Fruit fly (Drosophila melanogaster) whole organism, embryonic: ENCODE measurements around the gene Blm.

Experiments
- CG10543 ChIP-seq: fragments of 200-800 bp; sonication (Bioruptor generic); optimal IDR thresholded peaks from 3 replicates; lab custom pipeline; 2017; ENCODE audit warnings: missing biosample characterization, mild to moderate bottlenecking, missing genetic modification characterization, moderate library complexity
- CG11085 ChIP-seq: fragments of 200-800 bp; sonication (Bioruptor generic); IDR thresholded peaks from 2 replicates; pipeline ENCODE4 v1.3.6; 2022; ENCODE audit warnings: missing biosample characterization, missing genetic modification characterization
- CG11695 ChIP-seq: fragments of 200-800 bp; sonication (Bioruptor generic); IDR thresholded peaks from 3 replicates; pipeline ENCODE4 v1.3.6; 2022; ENCODE audit warnings: missing biosample characterization, missing genetic modification characterization
- CG12071 ChIP-seq: fragments of 200-800 bp; sonication (Bioruptor generic); optimal IDR thresholded peaks from 3 replicates; lab custom pipeline; 2018; ENCODE audit warnings: missing biosample characterization, mild to moderate bottlenecking, missing genetic modification characterization
- CG12104 ChIP-seq: fragments of 200-800 bp; sonication (Bioruptor generic); optimal IDR thresholded peaks from 3 replicates; lab custom pipeline; 2016; ENCODE audit warnings: missing biosample characterization, missing genetic modification characterization
- CG12299 ChIP-seq: fragments of 200-800 bp; sonication (Bioruptor generic); optimal IDR thresholded peaks from 2 replicates; lab custom pipeline; 2018; ENCODE audit warnings: missing biosample characterization, mild to moderate bottlenecking, missing genetic modification characterization
- CG1233 ChIP-seq: fragments of 200-800 bp; sonication (Bioruptor generic); optimal IDR thresholded peaks from 4 replicates; lab custom pipeline; 2018; ENCODE audit warnings: missing biosample characterization, mild to moderate bottlenecking, missing genetic modification characterization
- CG13287 ChIP-seq: fragments of 200-800 bp; sonication (Bioruptor generic); IDR thresholded peaks from 2 replicates; pipeline ENCODE4 v1.3.6; 2022; ENCODE audit warnings: missing biosample characterization, missing genetic modification characterization; ENCODE audit not compliant: partially characterized antibody
- CG14710 ChIP-seq: fragments of 200-800 bp; sonication (Bioruptor generic); optimal IDR thresholded peaks from 3 replicates; lab custom pipeline; 2019; ENCODE audit warnings: missing biosample characterization, mild to moderate bottlenecking, missing genetic modification characterization, moderate library complexity
- CG14965 ChIP-seq: fragments of 200-800 bp; sonication (Bioruptor generic); optimal IDR thresholded peaks from 2 replicates; lab custom pipeline; 2016; ENCODE audit warnings: missing biosample characterization, missing genetic modification characterization, borderline replicate concordance
- CG17359 ChIP-seq: fragments of 200-800 bp; sonication (Bioruptor generic); optimal IDR thresholded peaks from 3 replicates; lab custom pipeline; 2018; ENCODE audit warnings: missing biosample characterization, mild to moderate bottlenecking, missing genetic modification characterization, moderate library complexity
- CG18011 ChIP-seq: fragments of 200-800 bp; sonication (Bioruptor generic); optimal IDR thresholded peaks from 2 replicates; lab custom pipeline; 2017; ENCODE audit warnings: missing biosample characterization, missing genetic modification characterization, mild to moderate bottlenecking, moderate library complexity, missing genotype
- CG3281 ChIP-seq: fragments of 200-800 bp; sonication (Bioruptor generic); optimal IDR thresholded peaks from 3 replicates; lab custom pipeline; 2017; ENCODE audit warnings: missing biosample characterization, mild to moderate bottlenecking, missing genetic modification characterization
- CG33213 ChIP-seq: fragments of 200-800 bp; sonication (Bioruptor generic); optimal IDR thresholded peaks from 3 replicates; lab custom pipeline; 2016; ENCODE audit warnings: missing biosample characterization, missing genetic modification characterization
- CG33557 ChIP-seq: fragments of 200-800 bp; sonication (Bioruptor generic); optimal IDR thresholded peaks from 2 replicates; lab custom pipeline; 2019; ENCODE audit warnings: missing biosample characterization, mild to moderate bottlenecking, missing genetic modification characterization, moderate library complexity
- CG34422 ChIP-seq: fragments of 200-800 bp; sonication (Bioruptor generic); IDR thresholded peaks from 3 replicates; pipeline ENCODE4 v1.3.6; 2022; ENCODE audit warnings: missing biosample characterization, missing genetic modification characterization
- CG4707 ChIP-seq: fragments of 200-800 bp; sonication (Bioruptor generic); optimal IDR thresholded peaks from 2 replicates; lab custom pipeline; 2018; ENCODE audit warnings: missing biosample characterization, mild to moderate bottlenecking, missing genetic modification characterization, moderate library complexity
- CG5953 ChIP-seq: fragments of 200-800 bp; sonication (Bioruptor generic); IDR thresholded peaks from 2 replicates; pipeline ENCODE4 v1.3.6; 2022; ENCODE audit warnings: missing biosample characterization, missing genetic modification characterization
- CG7745 ChIP-seq: fragments of 200-800 bp; sonication (Bioruptor generic); optimal IDR thresholded peaks from 2 replicates; lab custom pipeline; 2018; ENCODE audit warnings: missing biosample characterization, mild to moderate bottlenecking, missing genetic modification characterization, moderate library complexity
- CG7839 ChIP-seq: fragments of 200-800 bp; sonication (Bioruptor generic); optimal IDR thresholded peaks from 3 replicates; lab custom pipeline; 2018; ENCODE audit warnings: missing biosample characterization, mild to moderate bottlenecking, missing genetic modification characterization, moderate library complexity
- CkIIα-i1 ChIP-seq: fragments of 200-800 bp; sonication (Bioruptor generic); IDR thresholded peaks from 2 replicates; pipeline ENCODE4 v1.3.6; 2022; ENCODE audit warnings: missing biosample characterization, missing genetic modification characterization
- Dek ChIP-seq: fragments of 200-800 bp; sonication (Bioruptor generic); optimal IDR thresholded peaks from 3 replicates; lab custom pipeline; 2019; ENCODE audit warnings: missing biosample characterization, mild to moderate bottlenecking, missing genetic modification characterization, moderate library complexity
- Fer2 ChIP-seq: fragments of 200-800 bp; sonication (Bioruptor generic); optimal IDR thresholded peaks from 2 replicates; lab custom pipeline; 2018; ENCODE audit warnings: missing biosample characterization, mild to moderate bottlenecking, missing genetic modification characterization, moderate library complexity
- HHEX ChIP-seq: fragments of 200-800 bp; sonication (Bioruptor generic); optimal IDR thresholded peaks from 3 replicates; lab custom pipeline; 2017; ENCODE audit warnings: missing biosample characterization, mild to moderate bottlenecking, missing genetic modification characterization, missing genetic modification reagents
- Myb ChIP-seq: fragments of 200-800 bp; sonication (Bioruptor generic); optimal IDR thresholded peaks from 2 replicates; lab custom pipeline; 2016; ENCODE audit warnings: missing biosample characterization, missing genetic modification characterization
- Neu2 ChIP-seq: fragments of 200-800 bp; sonication (Bioruptor generic); optimal IDR thresholded peaks from 3 replicates; lab custom pipeline; 2016; ENCODE audit warnings: missing biosample characterization, missing genetic modification characterization, borderline replicate concordance
- Nf-YB ChIP-seq: fragments of 200-800 bp; sonication (Bioruptor generic); optimal IDR thresholded peaks from 3 replicates; lab custom pipeline; 2019; ENCODE audit warnings: missing biosample characterization, mild to moderate bottlenecking, missing genetic modification characterization, moderate library complexity
- NfI ChIP-seq: fragments of 200-800 bp; sonication (Bioruptor generic); optimal IDR thresholded peaks from 3 replicates; lab custom pipeline; 2018; ENCODE audit warnings: missing biosample characterization, mild to moderate bottlenecking, missing genetic modification characterization, moderate library complexity
- Tbp ChIP-seq: fragments of >200 bp; optimal IDR thresholded peaks from 2 replicates; lab custom pipeline; 2018; ENCODE audit warnings: missing biosample characterization, missing genetic modification characterization
- cas ChIP-seq: fragments of 200-800 bp; sonication (Bioruptor generic); IDR thresholded peaks from 2 replicates; pipeline ENCODE4 v1.3.6; 2022; ENCODE audit warnings: missing biosample characterization, missing genetic modification characterization
- croc ChIP-seq: fragments of 200-800 bp; sonication (Bioruptor generic); conservative IDR thresholded peaks from 3 replicates; pipeline ENCODE4 v1.3.6; 2022; ENCODE audit warnings: missing biosample characterization, missing genetic modification characterization
- fu2 ChIP-seq: fragments of 200-800 bp; sonication (Bioruptor generic); optimal IDR thresholded peaks from 2 replicates; lab custom pipeline; 2016; ENCODE audit warnings: missing biosample characterization, missing genetic modification characterization
- gce ChIP-seq: fragments of 200-800 bp; sonication (Bioruptor generic); IDR thresholded peaks from 3 replicates; pipeline ENCODE4 v1.3.6; 2022; ENCODE audit warnings: missing biosample characterization, missing genetic modification characterization
- gem ChIP-seq: fragments of 200-800 bp; sonication (Bioruptor generic); optimal IDR thresholded peaks from 2 replicates; lab custom pipeline; 2019; ENCODE audit warnings: missing biosample characterization, mild to moderate bottlenecking, missing genetic modification characterization, moderate library complexity
- hkb ChIP-seq, 2 experiments: fragments of 200-800 bp in 1 of 2; fragments of >200 bp in 1 of 2; sonication (Bioruptor generic) in 1 of 2; IDR thresholded peaks in 1 of 2; optimal IDR thresholded peaks in 1 of 2; 2 replicates each; pipeline versions ENCODE4 v1.3.6 to Lab custom; 2017 to 2022; ENCODE audit warnings: missing biosample characterization in 1 of 2, missing genetic modification characterization in 1 of 2
- ken ChIP-seq: fragments of 200-800 bp; sonication (Bioruptor generic); IDR thresholded peaks from 3 replicates; pipeline ENCODE4 v1.3.6; 2022; ENCODE audit warnings: missing biosample characterization, missing genetic modification characterization
- kni ChIP-seq: fragments of 200-800 bp; sonication (Bioruptor generic); optimal IDR thresholded peaks from 3 replicates; lab custom pipeline; 2017; ENCODE audit warnings: mild to moderate bottlenecking, missing biosample characterization, missing genetic modification reagents, missing genetic modification characterization
- lola ChIP-seq, 3 experiments: fragments of >200 bp in 2 of 3; fragments of 200-800 bp in 1 of 3; sonication (Bioruptor generic) in 1 of 3; optimal IDR thresholded peaks; 2 replicates each; lab custom pipeline; 2017 to 2019; ENCODE audit warnings: missing biosample characterization in 3 of 3, missing genetic modification characterization in 3 of 3, mild to moderate bottlenecking in 1 of 3, moderate library complexity in 1 of 3
- mirr ChIP-seq: fragments of 200-800 bp; sonication (Bioruptor generic); optimal IDR thresholded peaks from 3 replicates; lab custom pipeline; 2018; ENCODE audit warnings: missing biosample characterization, mild to moderate bottlenecking, missing genetic modification characterization
- oc ChIP-seq: fragments of 200-800 bp; sonication (Bioruptor generic); optimal IDR thresholded peaks from 2 replicates; lab custom pipeline; 2018; ENCODE audit warnings: missing biosample characterization, mild to moderate bottlenecking, missing genetic modification characterization, moderate library complexity
- otp ChIP-seq: fragments of 200-800 bp; sonication (Bioruptor generic); IDR thresholded peaks from 3 replicates; pipeline ENCODE4, ENCODE4 v1.3.6; 2022; ENCODE audit warnings: missing biosample characterization, missing genetic modification characterization
- pho ChIP-seq: fragments of 200-800 bp; sonication (Bioruptor generic); optimal IDR thresholded peaks from 2 replicates; lab custom pipeline; 2016; ENCODE audit warnings: missing biosample characterization, missing genetic modification characterization
- psq ChIP-seq: fragments of 200-800 bp; sonication (Bioruptor generic); optimal IDR thresholded peaks from 2 replicates; lab custom pipeline; 2017; ENCODE audit warnings: missing biosample characterization, missing genetic modification characterization
- ranshi ChIP-seq: fragments of 200-800 bp; sonication (Bioruptor generic); IDR thresholded peaks from 2 replicates; pipeline ENCODE4 v1.3.6; 2022; ENCODE audit warnings: missing biosample characterization, missing genetic modification characterization
- ttk ChIP-seq: fragments of 200-800 bp; sonication (Bioruptor generic); IDR thresholded peaks from 2 replicates; pipeline ENCODE4 v2.1.2; 2022; ENCODE audit warnings: missing biosample characterization, missing genetic modification characterization
- wek ChIP-seq: fragments of 200-800 bp; sonication (Bioruptor generic); optimal IDR thresholded peaks from 3 replicates; lab custom pipeline; 2018; ENCODE audit warnings: missing biosample characterization, mild to moderate bottlenecking, missing genetic modification characterization, moderate library complexity

The Blm gene

dm6 chr3R:11778012-11778865 is 36.7 kb upstream of the Blm start (continued):
- peak; percentile 81 for TF ChIP-seq CG33557 (GFP tag; lab: Kevin White, UChicago)
- peak; percentile 22 for TF ChIP-seq Dek
- peak; percentile 73 for TF ChIP-seq CG10543
- no peak for TF ChIP-seq hkb (optimal IDR thresholded peaks at IDR 0.05; lab: Kevin White, UChicago)
- no peak for TF ChIP-seq hkb (GFP tag; IDR thresholded peaks at IDR 0.05; lab: Robert Waterston, UW)
- TF ChIP-seq ranshi (GFP tag; lab: Robert Waterston, UW) = no peak
- peak; percentile 84; the same call in 2 of the 3 replicates for TF ChIP-seq CG34422 (GFP tag; lab: Robert Waterston, UW)
- TF ChIP-seq otp (GFP tag; lab: Robert Waterston, UW) = peak; percentile 51
- TF ChIP-seq pho (GFP tag; lab: Kevin White, UChicago) = peak; percentile 30
- no peak for TF ChIP-seq CkIIα-i1 (GFP tag; lab: Robert Waterston, UW)
- TF ChIP-seq CG11695 (GFP tag; lab: Robert Waterston, UW) = peak; percentile 37; the same call in 1 of the 3 replicates
- TF ChIP-seq CG14710 (tag; lab: Kevin White, UChicago) = peak; percentile 69
- no peak for TF ChIP-seq Tbp
- TF ChIP-seq lola (GFP tag; optimal IDR thresholded peaks at IDR 0.05; lab: Kevin White, UChicago) = peak in 2 of 3 experiments; percentile 5 to 87
- no peak for TF ChIP-seq Myb (GFP tag; lab: Kevin White, UChicago)
- no peak for TF ChIP-seq Fer2
- TF ChIP-seq NfI (GFP tag; lab: Kevin White, UChicago) = peak; percentile 48
- peak; percentile 79 for TF ChIP-seq gem (tag; lab: Kevin White, UChicago)
- peak; percentile 19 for TF ChIP-seq ttk (GFP tag; lab: Robert Waterston, UW)
- TF ChIP-seq CG4707 = peak; percentile 54
- TF ChIP-seq CG18011 (GFP tag; lab: Kevin White, UChicago) = peak; percentile 37
- peak; percentile 8 for TF ChIP-seq oc (tag; lab: Kevin White, UChicago)
- peak; percentile 8 for TF ChIP-seq CG12071
- TF ChIP-seq CG7839 (tag; lab: Kevin White, UChicago) = peak; percentile 68
- TF ChIP-seq psq = peak; percentile 6
- peak; percentile 43; the same call in 1 of the 3 replicates for TF ChIP-seq ken (GFP tag; lab: Robert Waterston, UW)
- TF ChIP-seq wek (GFP tag; lab: Kevin White, UChicago) = peak; percentile 8
- TF ChIP-seq CG7745 (tag; lab: Kevin White, UChicago) = peak; percentile 48
- peak; percentile 51; the same call in 1 of the 2 replicates for TF ChIP-seq CG5953
- TF ChIP-seq CG3281 (GFP tag; lab: Kevin White, UChicago) = peak; percentile 65
- TF ChIP-seq fu2 (GFP tag; lab: Kevin White, UChicago) = no peak
- TF ChIP-seq CG12299 (tag; lab: Kevin White, UChicago) = peak; percentile 11
- 0 out of 2 replicates have a peak, but pooled peaks have one; percentile 15 for TF ChIP-seq CG11085 (GFP tag; lab: Robert Waterston, UW)
- peak; percentile 32; the same call in 1 of the 2 replicates for TF ChIP-seq CG13287 (GFP tag; lab: Robert Waterston, UW)
- TF ChIP-seq gce (GFP tag; lab: Robert Waterston, UW) = peak; percentile 58; the same call in 1 of the 3 replicates
- no peak for TF ChIP-seq cas (GFP tag; lab: Robert Waterston, UW)
- TF ChIP-seq Neu2 (GFP tag; lab: Kevin White, UChicago) = no peak
- TF ChIP-seq CG1233 = peak; percentile 56
- TF ChIP-seq Nf-YB (GFP tag; lab: Kevin White, UChicago) = peak; percentile 45
- no peak; the same call in 2 of the 3 replicates for TF ChIP-seq croc (GFP tag; lab: Robert Waterston, UW)
- TF ChIP-seq CG17359 = peak; percentile 26
- TF ChIP-seq CG33213 (GFP tag; lab: Kevin White, UChicago) = peak; percentile 58
- peak; percentile 51 for TF ChIP-seq HHEX (GFP tag; lab: Kevin White, UChicago)
- TF ChIP-seq CG14965 (GFP tag; lab: Kevin White, UChicago) = no peak
- TF ChIP-seq CG12104 (GFP tag; lab: Kevin White, UChicago) = peak; percentile 83
- TF ChIP-seq kni (GFP tag; lab: Kevin White, UChicago) = peak; percentile 97
- peak; percentile 60 for TF ChIP-seq mirr (GFP tag; lab: Kevin White, UChicago)
